Fruit fly (Drosophila melanogaster): ENCODE measurements around the gene GluProRS.

dm6 chr3R:23919366-23919765 lies 38.8 kb downstream of the GluProRS start:
- TF ChIP-seq Sin3A (optimal IDR thresholded peaks at IDR 0.05) (no peak), insv (optimal IDR thresholded peaks at IDR 0.05) (no peak), psq (optimal IDR thresholded peaks at IDR 0.05) (no peak), Myc (optimal IDR thresholded peaks at IDR 0.05) (no peak), ttk (optimal IDR thresholded peaks at IDR 0.05) (no peak), h (optimal IDR thresholded peaks at IDR 0.05) (no peak)
